Worm (Caenorhabditis elegans): Measurements from ENCODE around the gene C17A2.3.

DNA sequence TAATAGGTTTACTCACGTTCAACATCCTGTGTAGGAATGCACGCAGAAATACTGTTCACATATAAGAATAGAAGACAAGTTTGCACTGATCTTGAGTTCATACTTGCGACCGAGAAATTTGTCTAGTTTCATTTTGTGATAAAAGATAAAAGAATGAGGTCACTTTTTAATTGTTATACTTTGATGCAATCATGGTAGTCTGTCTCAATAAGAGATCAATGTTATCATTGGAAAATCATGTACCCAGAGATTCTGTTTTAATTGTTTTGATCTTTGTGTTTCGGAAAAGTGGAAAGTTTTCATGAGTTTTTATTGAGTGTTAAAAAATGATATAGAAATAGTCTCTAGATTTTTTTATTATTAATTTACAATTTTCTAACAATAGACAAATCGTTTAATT, 11.0 kb upstream of the C17A2.3 start, which contains the start of gene F54D10.9:
- TF ChIP-seq mep-1 (tag; optimal IDR thresholded peaks at IDR 0.05) (no peak), unc-39 (tag; optimal IDR thresholded peaks at IDR 0.05) (no peak), pha-4 (tag; optimal IDR thresholded peaks at IDR 0.05) (no peak), unc-62 (GFP tag; optimal IDR thresholded peaks at IDR 0.05) (no peak), blmp-1 (tag; optimal IDR thresholded peaks at IDR 0.05) (no peak), nhr-76 (tag; optimal IDR thresholded peaks at IDR 0.05) (no peak), mab-5 (tag; optimal IDR thresholded peaks at IDR 0.05) (no peak), lin-32 (GFP tag; optimal IDR thresholded peaks at IDR 0.05) (no peak), zip-8 (tag; optimal IDR thresholded peaks at IDR 0.05) (no peak), drap-1 (GFP tag; optimal IDR thresholded peaks at IDR 0.05) (no peak)

All from whole organism, mixed stage, embryonic.